Fruit fly (Drosophila melanogaster): ENCODE measurements around the gene fd96Ca.

DNA sequence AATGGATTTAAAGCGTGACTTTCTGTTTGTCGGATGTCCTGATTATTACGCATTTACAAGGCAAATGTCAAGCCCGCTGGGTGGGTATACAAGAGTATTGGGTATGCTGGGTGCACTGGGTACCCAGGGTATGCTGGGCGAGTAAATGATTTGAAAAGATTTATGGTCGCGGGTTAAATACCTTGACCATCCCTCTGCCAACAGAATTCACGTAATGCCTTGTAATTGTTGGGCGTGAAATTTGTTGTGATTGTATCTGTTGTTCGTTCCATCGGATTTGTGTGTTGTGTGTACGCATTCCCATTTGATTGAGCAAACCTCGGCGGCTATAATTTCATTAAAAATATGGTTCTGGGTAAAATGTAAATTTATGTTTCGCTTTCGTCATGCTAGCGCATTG is 3.8 kb upstream of the fd96Ca start:
- TF ChIP-seq CG8478 (optimal IDR thresholded peaks at IDR 0.05), result no peak
- TF ChIP-seq CTCF (optimal IDR thresholded peaks at IDR 0.05), result no peak
